Worm (Caenorhabditis elegans) whole organism, midembryonic: Measurements from ENCODE around the gene col-123.

Experiments used
- T22C8.4 ChIP-seq: fragments of 200-800 bp; sonication (Bioruptor generic); IDR thresholded peaks from 2 replicates; pipeline ENCODE4 v1.3.6; 2022; ENCODE audit warnings: missing genetic modification characterization, missing compliant biosample characterization
- cog-1 ChIP-seq: sonication (generic microtip); optimal IDR thresholded peaks from 2 replicates; lab custom pipeline; 2016; ENCODE audit warnings: missing genetic modification characterization, missing compliant biosample characterization
- flt-1 ChIP-seq: fragments of 200-800 bp; sonication (Bioruptor generic); IDR thresholded peaks from 2 replicates; pipeline ENCODE4 v1.3.6; 2022; ENCODE audit warnings: missing genetic modification characterization, missing compliant biosample characterization
- klf-2 ChIP-seq: fragments of 200-800 bp; sonication (Bioruptor generic); conservative IDR thresholded peaks from 2 replicates; pipeline ENCODE4 v1.3.6; 2022; ENCODE audit warnings: missing genetic modification reagents, missing genetic modification characterization, missing compliant biosample characterization
- ref-1 ChIP-seq: fragments of 200-800 bp; sonication (Bioruptor generic); conservative IDR thresholded peaks from 2 replicates; pipeline ENCODE4 v1.3.6; 2022; ENCODE audit warnings: missing genetic modification reagents, missing genetic modification characterization, missing compliant biosample characterization
- tab-1 ChIP-seq: fragments of 200-800 bp; sonication (Bioruptor generic); IDR thresholded peaks from 2 replicates; pipeline ENCODE4 v1.3.6; 2022; ENCODE audit warnings: missing genetic modification characterization, missing compliant biosample characterization
- ztf-29 ChIP-seq: fragments of 200-800 bp; sonication (Bioruptor generic); IDR thresholded peaks from 2 replicates; pipeline ENCODE4 v1.3.6; 2022; ENCODE audit warnings: missing genetic modification reagents, missing genetic modification characterization, missing compliant biosample characterization

DNA sequence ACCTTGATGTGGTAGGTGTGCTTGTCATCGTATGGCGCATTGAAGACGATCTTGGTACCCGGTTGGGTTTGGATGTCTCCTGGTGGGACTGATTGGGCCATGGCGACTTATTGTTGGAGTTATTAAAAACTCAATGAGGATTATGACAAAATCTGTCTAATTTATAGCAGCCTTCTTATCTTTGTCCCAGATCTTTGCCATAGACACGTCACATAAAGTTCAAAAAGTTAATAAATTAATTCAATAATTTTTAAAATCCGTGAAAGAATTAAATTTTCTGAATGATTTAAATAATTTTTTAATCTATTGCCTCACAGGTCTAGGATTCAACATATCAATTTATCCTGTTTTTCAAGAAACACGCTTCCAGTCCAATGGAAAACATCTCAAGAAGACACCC lies 14.6 kb downstream of the col-123 start, which contains the start of gene msp-81:
- TF ChIP-seq cog-1 (no peak), flt-1 (GFP tag; lab: Robert Waterston, UW) (no peak), tab-1 (no peak), klf-2 (GFP tag; lab: Robert Waterston, UW) (no peak), ref-1 (GFP tag; lab: Robert Waterston, UW) (no peak), ztf-29 (no peak), T22C8.4 (GFP tag; lab: Robert Waterston, UW) (no peak)
